Fruit fly (Drosophila melanogaster) whole organism, embryonic: Measurements from ENCODE around the gene CG31560.

Experiments used
- Blimp-1 ChIP-seq: fragments of 200-800 bp; sonication (Bioruptor generic); optimal IDR thresholded peaks from 3 replicates; lab custom pipeline; 2018; ENCODE audit warnings: missing biosample characterization, missing genetic modification characterization, mild to moderate bottlenecking, moderate library complexity, missing genetic modification reagents
- CG2199 ChIP-seq: fragments of 200-800 bp; sonication (Bioruptor generic); IDR thresholded peaks from 3 replicates; pipeline ENCODE4 v1.3.6; 2022; ENCODE audit warnings: missing biosample characterization, missing genetic modification characterization
- CG6272 ChIP-seq: fragments of 200-800 bp; sonication (Bioruptor generic); IDR thresholded peaks from 2 replicates; pipeline ENCODE4 v1.3.6; 2022; ENCODE audit warnings: missing biosample characterization, missing genetic modification characterization
- TFAM ChIP-seq: fragments of 200-800 bp; sonication (Bioruptor generic); optimal IDR thresholded peaks from 2 replicates; lab custom pipeline; 2017; ENCODE audit warnings: missing biosample characterization, missing genetic modification characterization, inconsistent platforms
- ato ChIP-seq: fragments of 200-800 bp; sonication (Bioruptor generic); IDR thresholded peaks from 2 replicates; pipeline ENCODE4 v1.3.6; 2022; ENCODE audit warnings: missing biosample characterization, missing genetic modification characterization; ENCODE audit not compliant: partially characterized antibody

- TF ChIP-seq TFAM (GFP tag; lab: Kevin White, UChicago) (no peak), CG2199 (no peak), Blimp-1 (no peak), CG6272 (GFP tag; lab: Robert Waterston, UW) (no peak), ato (GFP tag; lab: Robert Waterston, UW) (no peak)
Measured at dm6 chr3R:6285100-6285499, 24.7 kb upstream of the CG31560 start, which contains the start of gene CG15597.
